Fruit fly (Drosophila melanogaster): ENCODE results near the gene kipf.

- TF ChIP-seq CG4318 (GFP tag; optimal IDR thresholded peaks at IDR 0.05) (no peak), cyc (GFP tag; optimal IDR thresholded peaks at IDR 0.05) (no peak), OdsH (GFP tag; optimal IDR thresholded peaks at IDR 0.05) (no peak), Blimp-1 (GFP tag; optimal IDR thresholded peaks at IDR 0.05) (no peak), eg (GFP tag; IDR thresholded peaks at IDR 0.05) (no peak), spab (GFP tag; optimal IDR thresholded peaks at IDR 0.05) (no peak), CG10631 (GFP tag; optimal IDR thresholded peaks at IDR 0.05) (no peak), CG8319 (GFP tag; optimal IDR thresholded peaks at IDR 0.05) (no peak), acj6 (GFP tag; optimal IDR thresholded peaks at IDR 0.05) (no peak), vri (GFP tag; optimal IDR thresholded peaks at IDR 0.05) (no peak), Eip93F (GFP tag; optimal IDR thresholded peaks at IDR 0.05) (no peak)
Observed at dm6 chr3R:7954477-7954876, 40.8 kb downstream of the kipf start.

Measured in whole organism, prepupa.